Worm (Caenorhabditis elegans): ENCODE data around the gene R01B10.2.
A peak's percentile ranks its signal among the peaks of the same experiment; 100 is the strongest.

The R01B10.2 gene

ce11 chrV:6017630-6018029, 23.6 kb downstream of the R01B10.2 start, which contains the start of the genes rpt-2 and aps-1:
rpt-2 (minus strand) TSS chrV:6017669.
aps-1 (plus strand) TSS chrV:6017970.
- TF ChIP-seq ceh-30 (tag; optimal IDR thresholded peaks at IDR 0.05) (no peak), syd-9 (tag; optimal IDR thresholded peaks at IDR 0.05) (no peak), C38D4.7 (GFP tag; optimal IDR thresholded peaks at IDR 0.05) (no peak), ceh-2 (tag; optimal IDR thresholded peaks at IDR 0.05) (no peak), dmd-4 (tag; optimal IDR thresholded peaks at IDR 0.05; ENCODE audit: borderline replicate concordance) (no peak), nhr-232 (tag; optimal IDR thresholded peaks at IDR 0.05) (no peak), mec-3 (tag; optimal IDR thresholded peaks at IDR 0.05; ENCODE audit: borderline replicate concordance) (no peak), ceh-14 (tag; optimal IDR thresholded peaks at IDR 0.05) (no peak), unc-3 (GFP tag; conservative IDR thresholded peaks at IDR 0.05) (no peak), unc-3 (tag; optimal IDR thresholded peaks at IDR 0.05) (no peak), Y22D7AL.16 (tag; optimal IDR thresholded peaks at IDR 0.05) (no peak), dve-1 (tag; optimal IDR thresholded peaks at IDR 0.05) (peak; percentile 55), pat-9 (tag; optimal IDR thresholded peaks at IDR 0.05) (no peak), unc-55 (GFP tag; optimal IDR thresholded peaks at IDR 0.05) (no peak), unc-42 (tag; optimal IDR thresholded peaks at IDR 0.05) (peak; percentile 63), elt-4 (tag; optimal IDR thresholded peaks at IDR 0.05) (no peak), pha-4 (tag; optimal IDR thresholded peaks at IDR 0.05) (no peak), T23F11.4 (GFP tag; optimal IDR thresholded peaks at IDR 0.05) (no peak), ttx-3 (tag; optimal IDR thresholded peaks at IDR 0.05) (no peak), ref-2 (tag; optimal IDR thresholded peaks at IDR 0.05) (no peak), sdc-2 (tag; optimal IDR thresholded peaks at IDR 0.05) (no peak), ceh-48 (tag; optimal IDR thresholded peaks at IDR 0.05) (no peak), K02D7.2 (tag; optimal IDR thresholded peaks at IDR 0.05) (no peak), ets-4 (tag; optimal IDR thresholded peaks at IDR 0.05) (no peak), ahr-1 (tag; optimal IDR thresholded peaks at IDR 0.05) (no peak), lim-6 (tag; optimal IDR thresholded peaks at IDR 0.05) (no peak), lin-11 (tag; optimal IDR thresholded peaks at IDR 0.05) (no peak), sox-2 (GFP tag; IDR thresholded peaks at IDR 0.05) (no peak), pax-1 (tag; optimal IDR thresholded peaks at IDR 0.05) (peak; percentile 51), gmeb-2 (tag; optimal IDR thresholded peaks at IDR 0.05) (no peak), pros-1 (tag; optimal IDR thresholded peaks at IDR 0.05) (no peak), hlh-15 (tag; optimal IDR thresholded peaks at IDR 0.05) (no peak), tbx-7 (tag; optimal IDR thresholded peaks at IDR 0.05) (no peak), F13H6.1 (tag; optimal IDR thresholded peaks at IDR 0.05) (no peak), madf-2 (tag; optimal IDR thresholded peaks at IDR 0.05) (no peak), eyg-1 (tag; optimal IDR thresholded peaks at IDR 0.05) (no peak), pag-3 (tag; optimal IDR thresholded peaks at IDR 0.05; ENCODE audit: borderline replicate concordance) (no peak), ama-1 (optimal IDR thresholded peaks at IDR 0.05) (no peak), hlh-6 (tag; optimal IDR thresholded peaks at IDR 0.05) (no peak), unc-86 (tag; optimal IDR thresholded peaks at IDR 0.05) (no peak), ceh-31 (tag; optimal IDR thresholded peaks at IDR 0.05) (peak; percentile 48), ceh-9 (tag; optimal IDR thresholded peaks at IDR 0.05) (no peak), hlh-8 (tag; optimal IDR thresholded peaks at IDR 0.05) (peak; percentile 32), nhr-11 (tag; optimal IDR thresholded peaks at IDR 0.05) (no peak), fkh-10 (GFP tag; optimal IDR thresholded peaks at IDR 0.05) (no peak), ceh-34 (tag; optimal IDR thresholded peaks at IDR 0.05) (peak; percentile 34), ceh-18 (tag; optimal IDR thresholded peaks at IDR 0.05) (no peak), ceh-45 (GFP tag; IDR thresholded peaks at IDR 0.05) (no peak), hlh-30 (tag; optimal IDR thresholded peaks at IDR 0.05; ENCODE audit: insufficient read depth) (peak; percentile 30), nfya-1 (tag; optimal IDR thresholded peaks at IDR 0.05) (peak; percentile 51), fkh-6 (tag; optimal IDR thresholded peaks at IDR 0.05) (no peak), odd-2 (tag; optimal IDR thresholded peaks at IDR 0.05) (no peak), che-1 (tag; optimal IDR thresholded peaks at IDR 0.05) (no peak), ceh-6 (GFP tag; optimal IDR thresholded peaks at IDR 0.05) (no peak), ceh-24 (tag; optimal IDR thresholded peaks at IDR 0.05) (no peak)

All from whole organism, late embryonic.